Worm (Caenorhabditis elegans) whole organism, L3 larva: ENCODE measurements around the gene F13H8.1.

ENCODE experiments used
- R02D3.7 ChIP-seq: fragments of 150-350 bp; optimal IDR thresholded peaks from 2 replicates; lab custom pipeline; 2014; ENCODE audit warnings: missing biosample characterization, missing genetic modification characterization
- ceh-28 ChIP-seq: fragments of 150-350 bp; optimal IDR thresholded peaks from 2 replicates; lab custom pipeline; 2014; ENCODE audit warnings: missing biosample characterization, missing genetic modification reagents, missing genetic modification characterization
- egl-27 ChIP-seq: sonication (generic microtip); optimal IDR thresholded peaks from 4 replicates; lab custom pipeline; 2017; ENCODE audit warnings: missing biosample characterization, missing genetic modification reagents, missing genetic modification characterization
- elt-1 ChIP-seq: fragments of 150-350 bp; optimal IDR thresholded peaks from 2 replicates; lab custom pipeline; 2014; ENCODE audit warnings: missing biosample characterization, missing genetic modification characterization
- elt-2 ChIP-seq: sonication (generic microtip); optimal IDR thresholded peaks from 2 replicates; lab custom pipeline; 2016; ENCODE audit warnings: missing genetic modification reagents, mild to moderate bottlenecking, missing genetic modification characterization, missing compliant biosample characterization
- fos-1 ChIP-seq: fragments of 150-350 bp; optimal IDR thresholded peaks from 2 replicates; lab custom pipeline; 2014; ENCODE audit warnings: missing biosample characterization, missing genetic modification characterization
- lin-15B ChIP-seq: fragments of 150-350 bp; optimal IDR thresholded peaks from 2 replicates; lab custom pipeline; 2014; ENCODE audit warnings: missing biosample characterization, missing genetic modification characterization
- mdl-1 ChIP-seq: fragments of 150-350 bp; optimal IDR thresholded peaks from 2 replicates; lab custom pipeline; 2014; ENCODE audit warnings: missing biosample characterization, missing genetic modification characterization
- pha-4 ChIP-seq: fragments of 150-350 bp; optimal IDR thresholded peaks from 2 replicates; lab custom pipeline; 2014; ENCODE audit warnings: missing biosample characterization, missing genetic modification reagents, missing genetic modification characterization
- skn-1 ChIP-seq: fragments of 150-350 bp; optimal IDR thresholded peaks from 2 replicates; lab custom pipeline; 2014; ENCODE audit warnings: missing biosample characterization, missing genetic modification characterization
- snpc-4 ChIP-seq: fragments of 150-350 bp; optimal IDR thresholded peaks from 2 replicates; lab custom pipeline; 2014; ENCODE audit warnings: missing biosample characterization, missing genetic modification characterization
- unc-62 ChIP-seq: fragments of 150-350 bp; sonication (generic microtip); optimal IDR thresholded peaks from 4 replicates; lab custom pipeline; 2014; ENCODE audit warnings: missing biosample characterization, missing genetic modification reagents, missing genetic modification characterization
- zag-1 ChIP-seq: fragments of 150-350 bp; optimal IDR thresholded peaks from 2 replicates; lab custom pipeline; 2014; ENCODE audit warnings: missing biosample characterization, missing genetic modification characterization

DNA sequence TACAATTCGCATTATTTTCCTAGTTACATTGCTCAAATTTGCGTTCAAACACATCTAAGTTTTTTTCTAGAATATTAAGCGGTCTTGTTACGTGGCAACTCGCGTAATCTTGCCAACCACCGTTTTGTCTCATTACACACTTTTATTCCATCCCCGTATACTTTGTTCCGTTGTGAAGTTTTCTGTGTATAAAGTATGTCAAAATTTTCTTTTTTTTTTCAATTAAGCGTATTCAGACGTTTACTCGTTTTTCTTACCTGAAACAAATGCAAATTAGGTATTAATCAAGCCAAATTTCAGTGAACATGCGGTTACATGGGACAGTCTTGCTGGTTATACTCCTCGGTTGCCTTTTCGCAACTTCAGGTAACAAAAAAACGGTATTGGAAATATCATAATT is 36.2 kb upstream of the F13H8.1 start, which contains the start of gene T24H7.2:
- no peak for TF ChIP-seq snpc-4
- TF ChIP-seq R02D3.7 (tag; lab: Kevin White, UChicago): no peak
- no peak for TF ChIP-seq egl-27 (tag; lab: Kevin White, UChicago)
- no peak for TF ChIP-seq zag-1 (tag; lab: Kevin White, UChicago)
- TF ChIP-seq mdl-1 (tag; lab: Kevin White, UChicago): no peak
- no peak for TF ChIP-seq lin-15B (tag; lab: Kevin White, UChicago)
- no peak for TF ChIP-seq elt-2 (tag; lab: Kevin White, UChicago)
- no peak for TF ChIP-seq skn-1 (tag; lab: Kevin White, UChicago)
- TF ChIP-seq fos-1 (tag; lab: Kevin White, UChicago): no peak
- no peak for TF ChIP-seq pha-4
- TF ChIP-seq elt-1 (tag; lab: Kevin White, UChicago): no peak
- TF ChIP-seq ceh-28 (tag; lab: Kevin White, UChicago): no peak
- no peak for TF ChIP-seq unc-62 (GFP tag; lab: Kevin White, UChicago)
